Fruit fly (Drosophila melanogaster) whole organism, embryonic: Measurements from ENCODE around the gene CG32026.

Experiments used
- Abd-B ChIP-seq: fragments of 200-800 bp; sonication (Bioruptor generic); optimal IDR thresholded peaks from 2 replicates; lab custom pipeline; 2018; ENCODE audit warnings: missing biosample characterization, mild to moderate bottlenecking, missing genetic modification characterization, moderate library complexity
- Asciz ChIP-seq: fragments of 200-800 bp; sonication (Bioruptor generic); optimal IDR thresholded peaks from 2 replicates; lab custom pipeline; 2017; ENCODE audit warnings: missing biosample characterization, mild to moderate bottlenecking, missing genetic modification characterization, missing genetic modification reagents
- B-H2 ChIP-seq: fragments of 200-800 bp; sonication (Bioruptor generic); optimal IDR thresholded peaks from 2 replicates; lab custom pipeline; 2018; ENCODE audit warnings: missing biosample characterization, mild to moderate bottlenecking, missing genetic modification characterization
- Bdp1 ChIP-seq: fragments of 200-800 bp; sonication (Bioruptor generic); optimal IDR thresholded peaks from 3 replicates; lab custom pipeline; 2016; ENCODE audit warnings: missing biosample characterization, missing genetic modification characterization
- C15 ChIP-seq: fragments of 200-800 bp; sonication (Bioruptor generic); IDR thresholded peaks from 3 replicates; pipeline ENCODE4 v1.3.6; 2022; ENCODE audit warnings: missing biosample characterization, missing genetic modification characterization
- CG10462 ChIP-seq: fragments of 200-800 bp; sonication (Bioruptor generic); optimal IDR thresholded peaks from 2 replicates; lab custom pipeline; 2016; ENCODE audit warnings: missing biosample characterization, missing genetic modification characterization
- CG11696 ChIP-seq: fragments of 200-800 bp; sonication (Bioruptor generic); IDR thresholded peaks from 2 replicates; pipeline ENCODE4 v1.3.6; 2022; ENCODE audit warnings: missing biosample characterization, missing genetic modification characterization
- CG11723 ChIP-seq: fragments of 200-800 bp; sonication (Bioruptor generic); optimal IDR thresholded peaks from 2 replicates; lab custom pipeline; 2017; ENCODE audit warnings: missing biosample characterization, mild to moderate bottlenecking, missing genetic modification characterization
- CG12236 ChIP-seq: fragments of 200-800 bp; sonication (Bioruptor generic); optimal IDR thresholded peaks from 2 replicates; lab custom pipeline; 2016; ENCODE audit warnings: missing biosample characterization, missing genetic modification characterization
- CG12744 ChIP-seq: fragments of 200-800 bp; sonication (Bioruptor generic); optimal IDR thresholded peaks from 2 replicates; lab custom pipeline; 2016; ENCODE audit warnings: missing biosample characterization, missing genetic modification characterization
- CG13123 ChIP-seq: fragments of 200-800 bp; sonication (Bioruptor generic); optimal IDR thresholded peaks from 2 replicates; lab custom pipeline; 2016; ENCODE audit warnings: missing biosample characterization, missing genetic modification characterization
- CG13287 ChIP-seq: fragments of 200-800 bp; sonication (Bioruptor generic); IDR thresholded peaks from 2 replicates; pipeline ENCODE4 v1.3.6; 2022; ENCODE audit warnings: missing biosample characterization, missing genetic modification characterization; ENCODE audit not compliant: partially characterized antibody
- CG14050 ChIP-seq: fragments of 200-800 bp; sonication (Bioruptor generic); IDR thresholded peaks from 3 replicates; pipeline ENCODE4 v1.3.6; 2022; ENCODE audit warnings: missing biosample characterization, missing genetic modification characterization
- CG15601 ChIP-seq: fragments of 200-800 bp; sonication (Bioruptor generic); optimal IDR thresholded peaks from 3 replicates; lab custom pipeline; 2019; ENCODE audit warnings: missing biosample characterization, mild to moderate bottlenecking, missing genetic modification characterization, moderate library complexity
- CG16863 ChIP-seq: fragments of 200-800 bp; sonication (Bioruptor generic); optimal IDR thresholded peaks from 3 replicates; lab custom pipeline; 2016; ENCODE audit warnings: missing biosample characterization, missing genetic modification characterization
- CG17612 ChIP-seq: fragments of 200-800 bp; sonication (Bioruptor generic); IDR thresholded peaks from 2 replicates; pipeline ENCODE4 v1.3.6; 2022; ENCODE audit warnings: missing biosample characterization, missing genetic modification characterization
- CG17802 ChIP-seq: fragments of 200-800 bp; sonication (Bioruptor generic); optimal IDR thresholded peaks from 2 replicates; lab custom pipeline; 2018; ENCODE audit warnings: missing biosample characterization, mild to moderate bottlenecking, missing genetic modification characterization, moderate library complexity
- CG1832 ChIP-seq: fragments of 200-800 bp; sonication (Bioruptor generic); optimal IDR thresholded peaks from 2 replicates; lab custom pipeline; 2017; ENCODE audit warnings: missing biosample characterization, mild to moderate bottlenecking, missing genetic modification characterization, inconsistent platforms
- CG5953 ChIP-seq: fragments of 200-800 bp; sonication (Bioruptor generic); IDR thresholded peaks from 2 replicates; pipeline ENCODE4 v1.3.6; 2022; ENCODE audit warnings: missing biosample characterization, missing genetic modification characterization
- CG6765 ChIP-seq: fragments of 200-800 bp; sonication (Bioruptor generic); optimal IDR thresholded peaks from 3 replicates; lab custom pipeline; 2017; ENCODE audit warnings: missing biosample characterization, mild to moderate bottlenecking, missing genetic modification characterization
- CG8478 ChIP-seq: fragments of >200 bp; optimal IDR thresholded peaks from 2 replicates; lab custom pipeline; 2018
- CG8924 ChIP-seq: fragments of 200-800 bp; optimal IDR thresholded peaks from 3 replicates; lab custom pipeline; 2019; ENCODE audit warnings: missing biosample characterization, mild to moderate bottlenecking, missing genetic modification characterization, moderate library complexity
- CG9437 ChIP-seq: fragments of 200-800 bp; sonication (Bioruptor generic); optimal IDR thresholded peaks from 2 replicates; lab custom pipeline; 2018; ENCODE audit warnings: missing biosample characterization, mild to moderate bottlenecking, missing genetic modification characterization
- CG9609 ChIP-seq: fragments of 200-800 bp; sonication (Bioruptor generic); optimal IDR thresholded peaks from 3 replicates; lab custom pipeline; 2016; ENCODE audit warnings: missing biosample characterization, missing genetic modification characterization
- CG9727 ChIP-seq: fragments of 200-800 bp; sonication (Bioruptor generic); optimal IDR thresholded peaks from 3 replicates; lab custom pipeline; 2017; ENCODE audit warnings: missing biosample characterization, mild to moderate bottlenecking, missing genetic modification characterization
- HLHmδ ChIP-seq: fragments of 200-800 bp; sonication (Bioruptor generic); optimal IDR thresholded peaks from 2 replicates; lab custom pipeline; 2018; ENCODE audit warnings: missing biosample characterization, mild to moderate bottlenecking, missing genetic modification characterization, moderate library complexity
- Myb ChIP-seq: fragments of 200-800 bp; sonication (Bioruptor generic); optimal IDR thresholded peaks from 2 replicates; lab custom pipeline; 2016; ENCODE audit warnings: missing biosample characterization, missing genetic modification characterization
- NK7.1 ChIP-seq: fragments of 200-800 bp; sonication (Bioruptor generic); optimal IDR thresholded peaks from 3 replicates; lab custom pipeline; 2016; ENCODE audit warnings: missing biosample characterization, missing genetic modification characterization
- Oli ChIP-seq: fragments of 200-800 bp; sonication (Bioruptor generic); optimal IDR thresholded peaks from 2 replicates; lab custom pipeline; 2018; ENCODE audit warnings: missing biosample characterization, mild to moderate bottlenecking, missing genetic modification characterization, moderate library complexity
- Pdp1 ChIP-seq, 2 experiments: fragments of 200-800 bp; sonication (Bioruptor generic); optimal IDR thresholded peaks; 3 replicates each; lab custom pipeline; 2016; ENCODE audit warnings: missing biosample characterization in 2 of 2, missing genetic modification characterization in 2 of 2, mild to moderate bottlenecking in 1 of 2, moderate library complexity in 1 of 2
- Taf1 ChIP-seq: fragments of 200-800 bp; sonication (Bioruptor generic); IDR thresholded peaks from 2 replicates; pipeline ENCODE4 v1.3.6; 2022; ENCODE audit warnings: missing biosample characterization, missing genetic modification characterization
- Xrp1 ChIP-seq: fragments of 200-800 bp; sonication (Bioruptor generic); IDR thresholded peaks from 2 replicates; pipeline ENCODE4 v1.3.6; 2022; ENCODE audit warnings: missing biosample characterization, missing genetic modification characterization
- dimm ChIP-seq: fragments of 200-800 bp; sonication (Bioruptor generic); IDR thresholded peaks from 2 replicates; pipeline ENCODE4 v1.3.6; 2022; ENCODE audit warnings: missing biosample characterization, missing genetic modification characterization
- disco-r ChIP-seq: fragments of 200-800 bp; sonication (Bioruptor generic); optimal IDR thresholded peaks from 2 replicates; lab custom pipeline; 2016; ENCODE audit warnings: missing biosample characterization, missing genetic modification characterization
- exex ChIP-seq: fragments of 200-800 bp; sonication (Bioruptor generic); optimal IDR thresholded peaks from 4 replicates; lab custom pipeline; 2018; ENCODE audit warnings: missing biosample characterization, mild to moderate bottlenecking, missing genetic modification characterization, moderate library complexity
- eyg ChIP-seq: fragments of 200-800 bp; sonication (Bioruptor generic); optimal IDR thresholded peaks from 3 replicates; lab custom pipeline; 2016; ENCODE audit warnings: missing biosample characterization, missing genetic modification characterization
- fd3F ChIP-seq: fragments of 200-800 bp; sonication (Bioruptor generic); optimal IDR thresholded peaks from 2 replicates; lab custom pipeline; 2018; ENCODE audit warnings: missing biosample characterization, mild to moderate bottlenecking, missing genetic modification characterization, moderate library complexity
- gro ChIP-seq: fragments of 200-800 bp; sonication (Bioruptor generic); optimal IDR thresholded peaks from 2 replicates; lab custom pipeline; 2016; ENCODE audit warnings: missing biosample characterization, missing genetic modification characterization
- ind ChIP-seq: fragments of 200-800 bp; sonication (Bioruptor generic); optimal IDR thresholded peaks from 3 replicates; lab custom pipeline; 2016; ENCODE audit warnings: missing biosample characterization, missing genetic modification characterization
- jigr1 ChIP-seq: fragments of 200-800 bp; sonication (Bioruptor generic); IDR thresholded peaks from 3 replicates; pipeline ENCODE4 v1.3.6; 2022; ENCODE audit warnings: missing biosample characterization, missing genetic modification characterization
- jing ChIP-seq: fragments of 200-800 bp; sonication (Bioruptor generic); optimal IDR thresholded peaks from 2 replicates; lab custom pipeline; 2018; ENCODE audit warnings: missing biosample characterization, mild to moderate bottlenecking, missing genetic modification characterization
- klu ChIP-seq: fragments of 200-800 bp; sonication (Bioruptor generic); IDR thresholded peaks from 2 replicates; pipeline ENCODE4 v1.3.6; 2022; ENCODE audit warnings: missing biosample characterization, missing genetic modification characterization
- nerfin-1 ChIP-seq: fragments of 200-800 bp; sonication (Bioruptor generic); optimal IDR thresholded peaks from 3 replicates; lab custom pipeline; 2019; ENCODE audit warnings: missing biosample characterization, mild to moderate bottlenecking, missing genetic modification characterization, moderate library complexity
- nerfin-2 ChIP-seq: fragments of 200-800 bp; sonication (Bioruptor generic); IDR thresholded peaks from 2 replicates; pipeline ENCODE4 v1.3.6; 2022; ENCODE audit warnings: missing biosample characterization, missing genetic modification characterization; ENCODE audit not compliant: partially characterized antibody
- oc ChIP-seq: fragments of 200-800 bp; sonication (Bioruptor generic); optimal IDR thresholded peaks from 2 replicates; lab custom pipeline; 2018; ENCODE audit warnings: missing biosample characterization, mild to moderate bottlenecking, missing genetic modification characterization, moderate library complexity
- rib ChIP-seq: fragments of 200-800 bp; sonication (Bioruptor generic); IDR thresholded peaks from 2 replicates; pipeline ENCODE4 v1.3.6; 2022; ENCODE audit warnings: missing biosample characterization, missing genetic modification characterization
- salm ChIP-seq: fragments of 200-800 bp; sonication (Bioruptor generic); optimal IDR thresholded peaks from 2 replicates; lab custom pipeline; 2018; ENCODE audit warnings: missing biosample characterization, mild to moderate bottlenecking, missing genetic modification characterization
- sd ChIP-seq: fragments of 200-800 bp; sonication (Bioruptor generic); optimal IDR thresholded peaks from 3 replicates; lab custom pipeline; 2018; ENCODE audit warnings: missing biosample characterization, mild to moderate bottlenecking, missing genetic modification characterization, moderate library complexity
- so ChIP-seq: fragments of 200-800 bp; sonication (Bioruptor generic); IDR thresholded peaks from 3 replicates; pipeline ENCODE4 v1.3.6; 2022; ENCODE audit warnings: missing biosample characterization, missing genetic modification characterization
- stc ChIP-seq: fragments of 200-800 bp; sonication (Bioruptor generic); IDR thresholded peaks from 2 replicates; pipeline ENCODE4 v1.3.6; 2022; ENCODE audit warnings: missing biosample characterization, missing genetic modification characterization
- unpg ChIP-seq: fragments of 200-800 bp; sonication (Bioruptor generic); optimal IDR thresholded peaks from 3 replicates; lab custom pipeline; 2018; ENCODE audit warnings: missing biosample characterization, mild to moderate bottlenecking, missing genetic modification characterization, moderate library complexity
- zf30C ChIP-seq: fragments of 200-800 bp; sonication (Bioruptor generic); optimal IDR thresholded peaks from 3 replicates; lab custom pipeline; 2018; ENCODE audit warnings: missing biosample characterization, mild to moderate bottlenecking, missing genetic modification characterization

CG32026 gene

dm6 chr3L:8852907-8853306 is 16.6 kb downstream of the CG32026 start (continued):
- peak in 1 of 2 experiments; percentile 47 for TF ChIP-seq Pdp1 (GFP tag; optimal IDR thresholded peaks at IDR 0.05; lab: Kevin White, UChicago)
- TF ChIP-seq HLHmδ (GFP tag; lab: Kevin White, UChicago): no peak
- no peak for TF ChIP-seq CG6765
- no peak for TF ChIP-seq nerfin-2
- TF ChIP-seq B-H2 (GFP tag; lab: Kevin White, UChicago): no peak
- peak; percentile 10 for TF ChIP-seq Oli
- TF ChIP-seq Asciz: no peak
- no peak for TF ChIP-seq sd (tag; lab: Kevin White, UChicago)
- TF ChIP-seq CG8478 (lab: Kevin White, UChicago): no peak
- TF ChIP-seq CG12744 (GFP tag; lab: Kevin White, UChicago): no peak
- peak; percentile 49; the same call in 1 of the 2 replicates for TF ChIP-seq CG5953 (GFP tag; lab: Robert Waterston, UW)
- TF ChIP-seq unpg (GFP tag; lab: Kevin White, UChicago): peak; percentile 18
- TF ChIP-seq Xrp1: peak; percentile 65
- no peak for TF ChIP-seq fd3F (GFP tag; lab: Kevin White, UChicago)
- no peak for TF ChIP-seq CG17612 (GFP tag; lab: Robert Waterston, UW)
- no peak for TF ChIP-seq CG1832 (GFP tag; lab: Kevin White, UChicago)
- TF ChIP-seq jing (GFP tag; lab: Kevin White, UChicago): no peak
- peak; percentile 29 for TF ChIP-seq ind (GFP tag; lab: Kevin White, UChicago)
- TF ChIP-seq Taf1 (GFP tag; lab: Robert Waterston, UW): 0 out of 2 replicates have a peak, but pooled peaks have one; percentile 13
- TF ChIP-seq CG8924 (tag; lab: Kevin White, UChicago): no peak
- no peak for TF ChIP-seq C15
- TF ChIP-seq Abd-B (GFP tag; lab: Kevin White, UChicago): no peak
- no peak for TF ChIP-seq CG17802
- TF ChIP-seq CG11696 (GFP tag; lab: Robert Waterston, UW): no peak
- TF ChIP-seq disco-r (GFP tag; lab: Kevin White, UChicago): no peak
- no peak for TF ChIP-seq dimm (GFP tag; lab: Robert Waterston, UW)
- TF ChIP-seq zf30C (GFP tag; lab: Kevin White, UChicago): no peak
- no peak for TF ChIP-seq jigr1 (GFP tag; lab: Robert Waterston, UW)
- TF ChIP-seq CG9437 (GFP tag; lab: Kevin White, UChicago): no peak
- peak; percentile 60; the same call in 1 of the 3 replicates for TF ChIP-seq so (GFP tag; lab: Robert Waterston, UW)
- peak; percentile 39 for TF ChIP-seq stc
- TF ChIP-seq CG16863 (GFP tag; lab: Kevin White, UChicago): no peak
- TF ChIP-seq CG15601 (tag; lab: Kevin White, UChicago): no peak
- TF ChIP-seq gro (GFP tag; lab: Kevin White, UChicago): no peak
- no peak for TF ChIP-seq nerfin-1 (tag; lab: Kevin White, UChicago)
- TF ChIP-seq Myb: no peak
- TF ChIP-seq eyg (GFP tag; lab: Kevin White, UChicago): peak; percentile 31
- no peak for TF ChIP-seq CG9609 (GFP tag; lab: Kevin White, UChicago)
- TF ChIP-seq CG10462 (GFP tag; lab: Kevin White, UChicago): no peak
- no peak for TF ChIP-seq CG13287 (GFP tag; lab: Robert Waterston, UW)
- no peak for TF ChIP-seq salm (tag; lab: Kevin White, UChicago)
- no peak for TF ChIP-seq CG13123 (GFP tag; lab: Kevin White, UChicago)
- no peak for TF ChIP-seq CG11723 (GFP tag; lab: Kevin White, UChicago)
- no peak for TF ChIP-seq CG12236
- TF ChIP-seq oc: no peak
- no peak for TF ChIP-seq CG9727
- no peak for TF ChIP-seq Bdp1 (GFP tag; lab: Kevin White, UChicago)
- no peak for TF ChIP-seq CG14050 (GFP tag; lab: Robert Waterston, UW)
- TF ChIP-seq exex (tag; lab: Kevin White, UChicago): no peak
- no peak for TF ChIP-seq klu
- TF ChIP-seq rib: 0 out of 2 replicates have a peak, but pooled peaks have one; percentile 31
- TF ChIP-seq NK7.1 (GFP tag; lab: Kevin White, UChicago): no peak
